Fruit fly (Drosophila melanogaster): ENCODE results near the gene CG31122.

dm6 chr3R:18360630-18361260, 51.9 kb downstream of the CG31122 start, which contains the start of gene CG15803:
- TF ChIP-seq CG8478 (optimal IDR thresholded peaks at IDR 0.05) (no peak), CTCF (optimal IDR thresholded peaks at IDR 0.05) (no peak)

Data from S2 (cell line).